Fruit fly (Drosophila melanogaster) whole organism, embryonic: ENCODE data around the gene CG10232.

Experiments
- Adf1 ChIP-seq: fragments of 200-800 bp; sonication (Bioruptor generic); IDR thresholded peaks from 2 replicates; pipeline ENCODE4 v1.3.6; 2022; ENCODE audit warnings: missing biosample characterization, missing genetic modification characterization
- Atf3 ChIP-seq: fragments of 200-800 bp; sonication (Bioruptor generic); optimal IDR thresholded peaks from 3 replicates; lab custom pipeline; 2016; ENCODE audit warnings: missing biosample characterization, missing genetic modification characterization
- Bteb2 ChIP-seq: fragments of 200-800 bp; sonication (Bioruptor generic); optimal IDR thresholded peaks from 2 replicates; lab custom pipeline; 2016; ENCODE audit warnings: missing biosample characterization, missing genetic modification characterization
- CG11504 ChIP-seq: fragments of 200-800 bp; sonication (Bioruptor generic); optimal IDR thresholded peaks from 3 replicates; lab custom pipeline; 2019; ENCODE audit warnings: missing biosample characterization, mild to moderate bottlenecking, missing genetic modification characterization, moderate library complexity
- CG12769 ChIP-seq: fragments of 200-800 bp; sonication (Bioruptor generic); optimal IDR thresholded peaks from 2 replicates; lab custom pipeline; 2019; ENCODE audit warnings: missing biosample characterization, mild to moderate bottlenecking, missing genetic modification characterization, moderate library complexity
- CG14441 ChIP-seq: fragments of 200-800 bp; sonication (Bioruptor generic); IDR thresholded peaks from 2 replicates; pipeline ENCODE4 v1.3.6; 2022; ENCODE audit warnings: missing biosample characterization, missing genetic modification characterization
- CG16863 ChIP-seq: fragments of 200-800 bp; sonication (Bioruptor generic); optimal IDR thresholded peaks from 3 replicates; lab custom pipeline; 2016; ENCODE audit warnings: missing biosample characterization, missing genetic modification characterization
- CG18619 ChIP-seq: fragments of 200-800 bp; sonication (Bioruptor generic); optimal IDR thresholded peaks from 3 replicates; lab custom pipeline; 2017; ENCODE audit warnings: missing biosample characterization, mild to moderate bottlenecking, missing genetic modification characterization
- CG2678 ChIP-seq: fragments of 200-800 bp; sonication (Bioruptor generic); optimal IDR thresholded peaks from 3 replicates; lab custom pipeline; 2019; ENCODE audit warnings: missing biosample characterization, mild to moderate bottlenecking, missing genetic modification characterization, moderate library complexity
- CG2889 ChIP-seq: fragments of 200-800 bp; sonication (Bioruptor generic); IDR thresholded peaks from 3 replicates; pipeline ENCODE4 v1.3.6; 2022; ENCODE audit warnings: missing biosample characterization, missing genetic modification characterization
- CG3065 ChIP-seq: fragments of 200-800 bp; sonication (Bioruptor generic); optimal IDR thresholded peaks from 2 replicates; lab custom pipeline; 2016; ENCODE audit warnings: missing biosample characterization, missing genetic modification characterization
- CG34376 ChIP-seq: fragments of 200-800 bp; sonication (Bioruptor generic); optimal IDR thresholded peaks from 2 replicates; lab custom pipeline; 2018; ENCODE audit warnings: missing biosample characterization, mild to moderate bottlenecking, missing genetic modification characterization
- CG4424 ChIP-seq: fragments of 200-800 bp; sonication (Bioruptor generic); optimal IDR thresholded peaks from 3 replicates; lab custom pipeline; 2016; ENCODE audit warnings: missing biosample characterization, missing genetic modification characterization
- CG5245 ChIP-seq: fragments of 200-800 bp; sonication (Bioruptor generic); optimal IDR thresholded peaks from 3 replicates; lab custom pipeline; 2016; ENCODE audit warnings: missing biosample characterization, missing genetic modification characterization
- CG7556 ChIP-seq: fragments of 200-800 bp; sonication (Bioruptor generic); optimal IDR thresholded peaks from 2 replicates; lab custom pipeline; 2017; ENCODE audit warnings: missing biosample characterization, mild to moderate bottlenecking, missing genetic modification characterization
- CG9797 ChIP-seq: fragments of 200-800 bp; sonication (Bioruptor generic); optimal IDR thresholded peaks from 3 replicates; lab custom pipeline; 2018; ENCODE audit warnings: missing biosample characterization, mild to moderate bottlenecking, missing genetic modification characterization
- CG9817 ChIP-seq: fragments of 200-800 bp; sonication (Bioruptor generic); optimal IDR thresholded peaks from 2 replicates; lab custom pipeline; 2018; ENCODE audit warnings: missing biosample characterization, mild to moderate bottlenecking, missing genetic modification characterization, moderate library complexity
- CrebB ChIP-seq: fragments of 200-800 bp; sonication (Bioruptor generic); optimal IDR thresholded peaks from 3 replicates; lab custom pipeline; 2018; ENCODE audit warnings: missing biosample characterization, mild to moderate bottlenecking, missing genetic modification characterization
- D19B ChIP-seq: fragments of 200-800 bp; sonication (Bioruptor generic); optimal IDR thresholded peaks from 2 replicates; lab custom pipeline; 2017; ENCODE audit warnings: missing biosample characterization, mild to moderate bottlenecking, missing genetic modification characterization
- Dek ChIP-seq: fragments of 200-800 bp; sonication (Bioruptor generic); optimal IDR thresholded peaks from 3 replicates; lab custom pipeline; 2019; ENCODE audit warnings: missing biosample characterization, mild to moderate bottlenecking, missing genetic modification characterization, moderate library complexity
- Dfd ChIP-seq, 2 experiments: fragments of >200 bp; optimal IDR thresholded peaks; 2 replicates each; lab custom pipeline; 2017; ENCODE audit warnings: missing biosample characterization in 2 of 2, missing genetic modification characterization in 2 of 2
- Dip3 ChIP-seq: fragments of 200-800 bp; sonication (Bioruptor generic); optimal IDR thresholded peaks from 3 replicates; lab custom pipeline; 2016; ENCODE audit warnings: missing biosample characterization, missing genetic modification characterization
- HLH3B ChIP-seq: fragments of 200-800 bp; sonication (Bioruptor generic); IDR thresholded peaks from 2 replicates; pipeline ENCODE4 v1.3.6; 2022; ENCODE audit warnings: missing biosample characterization, missing genetic modification characterization
- HLH4C ChIP-seq: fragments of 200-800 bp; sonication (Bioruptor generic); IDR thresholded peaks from 3 replicates; pipeline ENCODE4 v1.3.6; 2022; ENCODE audit warnings: missing biosample characterization, missing genetic modification characterization; ENCODE audit not compliant: partially characterized antibody
- HmgD ChIP-seq: fragments of 200-800 bp; sonication (Bioruptor generic); optimal IDR thresholded peaks from 3 replicates; lab custom pipeline; 2016; ENCODE audit warnings: missing biosample characterization, missing genetic modification characterization
- NC2α ChIP-seq: fragments of 200-800 bp; sonication (Bioruptor generic); optimal IDR thresholded peaks from 2 replicates; lab custom pipeline; 2016; ENCODE audit warnings: missing biosample characterization, missing genetic modification characterization
- Neu2 ChIP-seq: fragments of 200-800 bp; sonication (Bioruptor generic); optimal IDR thresholded peaks from 3 replicates; lab custom pipeline; 2016; ENCODE audit warnings: missing biosample characterization, missing genetic modification characterization, borderline replicate concordance
- Ptx1 ChIP-seq: fragments of 200-800 bp; sonication (Bioruptor generic); IDR thresholded peaks from 2 replicates; pipeline ENCODE4 v1.3.6; 2022; ENCODE audit warnings: missing biosample characterization, missing genetic modification characterization
- Sin3A ChIP-seq: fragments of >200 bp; optimal IDR thresholded peaks from 2 replicates; lab custom pipeline; 2018
- Xrp1 ChIP-seq: fragments of 200-800 bp; sonication (Bioruptor generic); IDR thresholded peaks from 2 replicates; pipeline ENCODE4 v1.3.6; 2022; ENCODE audit warnings: missing biosample characterization, missing genetic modification characterization
- YL-1 ChIP-seq: fragments of 200-800 bp; sonication (Bioruptor generic); optimal IDR thresholded peaks from 3 replicates; lab custom pipeline; 2017; ENCODE audit warnings: missing biosample characterization, mild to moderate bottlenecking, missing genetic modification characterization
- bbx ChIP-seq: fragments of 200-800 bp; sonication (Bioruptor generic); IDR thresholded peaks from 2 replicates; pipeline ENCODE4 v1.3.6; 2022; ENCODE audit warnings: missing biosample characterization, missing genetic modification characterization; ENCODE audit not compliant: partially characterized antibody
- cato ChIP-seq: fragments of 200-800 bp; sonication (Bioruptor generic); optimal IDR thresholded peaks from 2 replicates; lab custom pipeline; 2016; ENCODE audit warnings: missing biosample characterization, missing genetic modification characterization, borderline replicate concordance
- caup ChIP-seq: fragments of 200-800 bp; sonication (Bioruptor generic); optimal IDR thresholded peaks from 3 replicates; lab custom pipeline; 2017; ENCODE audit warnings: missing biosample characterization, mild to moderate bottlenecking, missing genetic modification characterization, moderate library complexity; ENCODE audit not compliant: severe bottlenecking
- chif ChIP-seq, 2 experiments: fragments of 200-800 bp; sonication (Bioruptor generic); optimal IDR thresholded peaks; 3 replicates each; lab custom pipeline; 2016; ENCODE audit warnings: missing biosample characterization in 2 of 2, missing genetic modification characterization in 2 of 2
- chm ChIP-seq: fragments of 200-800 bp; sonication (Bioruptor generic); IDR thresholded peaks from 2 replicates; pipeline ENCODE4 v1.3.6; 2022; ENCODE audit warnings: missing biosample characterization, missing genetic modification characterization
- crp ChIP-seq, 2 experiments: fragments of 200-800 bp; sonication (Bioruptor generic); optimal IDR thresholded peaks; 2 replicates in 1 of 2; 3 replicates in 1 of 2; lab custom pipeline; 2017; ENCODE audit warnings: missing biosample characterization in 2 of 2, missing genetic modification characterization in 2 of 2, mild to moderate bottlenecking in 1 of 2, moderate library complexity in 1 of 2
- gcm2 ChIP-seq: fragments of 200-800 bp; sonication (Bioruptor generic); optimal IDR thresholded peaks from 2 replicates; lab custom pipeline; 2016; ENCODE audit warnings: missing biosample characterization, missing genetic modification characterization
- gro ChIP-seq: fragments of 200-800 bp; sonication (Bioruptor generic); optimal IDR thresholded peaks from 2 replicates; lab custom pipeline; 2016; ENCODE audit warnings: missing biosample characterization, missing genetic modification characterization
- hb ChIP-seq: fragments of 200-800 bp; sonication (Bioruptor generic); IDR thresholded peaks from 3 replicates; pipeline ENCODE4 v1.3.6; 2022; ENCODE audit warnings: missing biosample characterization, missing genetic modification characterization; ENCODE audit not compliant: partially characterized antibody
- hbn ChIP-seq: fragments of 200-800 bp; sonication (Bioruptor generic); IDR thresholded peaks from 2 replicates; pipeline ENCODE4 v1.3.6; 2022; ENCODE audit warnings: missing biosample characterization, missing genetic modification characterization; ENCODE audit not compliant: partially characterized antibody
- hth ChIP-seq: fragments of >200 bp; optimal IDR thresholded peaks from 2 replicates; lab custom pipeline; 2017; ENCODE audit warnings: inconsistent platforms
- insv ChIP-seq, 2 experiments: fragments of 200-800 bp; sonication (Bioruptor generic); optimal IDR thresholded peaks; 3 replicates each; lab custom pipeline; 2016 to 2018; ENCODE audit warnings: missing biosample characterization in 2 of 2, missing genetic modification characterization in 2 of 2
- kay ChIP-seq: fragments of 200-800 bp; sonication (Bioruptor generic); optimal IDR thresholded peaks from 2 replicates; lab custom pipeline; 2016; ENCODE audit warnings: missing biosample characterization, missing genetic modification characterization
- maf-S ChIP-seq: fragments of 200-800 bp; sonication (Bioruptor generic); optimal IDR thresholded peaks from 2 replicates; lab custom pipeline; 2016; ENCODE audit warnings: missing biosample characterization, missing genetic modification characterization
- nerfin-2 ChIP-seq: fragments of 200-800 bp; sonication (Bioruptor generic); IDR thresholded peaks from 2 replicates; pipeline ENCODE4 v1.3.6; 2022; ENCODE audit warnings: missing biosample characterization, missing genetic modification characterization; ENCODE audit not compliant: partially characterized antibody
- pzg ChIP-seq: fragments of 200-800 bp; sonication (Bioruptor generic); optimal IDR thresholded peaks from 3 replicates; lab custom pipeline; 2018; ENCODE audit warnings: missing biosample characterization, mild to moderate bottlenecking, missing genetic modification characterization, moderate library complexity
- ssp ChIP-seq: fragments of 200-800 bp; sonication (Bioruptor generic); IDR thresholded peaks from 2 replicates; pipeline ENCODE4 v1.3.6; 2022; ENCODE audit warnings: missing biosample characterization, missing genetic modification characterization
- trem ChIP-seq: fragments of 200-800 bp; optimal IDR thresholded peaks from 3 replicates; lab custom pipeline; 2019; ENCODE audit warnings: missing biosample characterization, mild to moderate bottlenecking, missing genetic modification characterization, moderate library complexity
- vvl ChIP-seq: fragments of 200-800 bp; sonication (Bioruptor generic); IDR thresholded peaks from 2 replicates; pipeline ENCODE4 v1.3.6; 2022; ENCODE audit warnings: missing biosample characterization, missing genetic modification characterization
- zen2 ChIP-seq: fragments of 200-800 bp; sonication (Bioruptor generic); IDR thresholded peaks from 3 replicates; pipeline ENCODE4 v1.3.6; 2022; ENCODE audit warnings: missing biosample characterization, missing genetic modification characterization; ENCODE audit not compliant: partially characterized antibody

Gene CG10232

dm6 chr3R:23752728-23753127 lies 31.3 kb upstream of the CG10232 start, which contains the start of the genes RanBP3 and Rpt5 (continued):
- TF ChIP-seq zen2 (peak; percentile 76), CG12769 (tag; lab: Kevin White, UChicago) (no peak), vvl (GFP tag; lab: Robert Waterston, UW) (peak; percentile 70), HLH3B (GFP tag; lab: Robert Waterston, UW) (no peak), gcm2 (GFP tag; lab: Kevin White, UChicago) (peak; percentile 10), bbx (GFP tag; lab: Robert Waterston, UW) (peak; percentile 92), CrebB (peak; percentile 49), hb (GFP tag; lab: Robert Waterston, UW) (peak; percentile 78), CG14441 (GFP tag; lab: Robert Waterston, UW) (peak; percentile 44; the same call in 1 of the 2 replicates), NC2α (GFP tag; lab: Kevin White, UChicago) (peak; percentile 31), CG7556 (GFP tag; lab: Kevin White, UChicago) (peak; percentile 17), HLH4C (GFP tag; lab: Robert Waterston, UW) (peak; percentile 81), gro (GFP tag; lab: Kevin White, UChicago) (peak; percentile 70), YL-1 (GFP tag; lab: Kevin White, UChicago) (peak; percentile 91), Ptx1 (GFP tag; lab: Robert Waterston, UW) (0 out of 2 replicates have a peak, but pooled peaks have one; percentile 9), CG5245 (GFP tag; lab: Kevin White, UChicago) (peak; percentile 7), CG11504 (tag; lab: Kevin White, UChicago) (no peak), crp (GFP tag; optimal IDR thresholded peaks at IDR 0.05; lab: Kevin White, UChicago) (peak in 1 of 2 experiments; percentile 28), Neu2 (GFP tag; lab: Kevin White, UChicago) (peak; percentile 33), CG18619 (GFP tag; lab: Kevin White, UChicago) (peak; percentile 24), caup (GFP tag; lab: Kevin White, UChicago) (peak; percentile 75), Dfd (GFP tag; optimal IDR thresholded peaks at IDR 0.05; lab: Kevin White, UChicago) (no peak), chif (GFP tag; optimal IDR thresholded peaks at IDR 0.05; lab: Kevin White, UChicago) (no peak), insv (GFP tag; optimal IDR thresholded peaks at IDR 0.05; lab: Kevin White, UChicago) (peak in 1 of 2 experiments; percentile 15), Sin3A (lab: Kevin White, UChicago) (peak; percentile 69), hbn (GFP tag; lab: Robert Waterston, UW) (peak; percentile 80), Dek (tag; lab: Kevin White, UChicago) (no peak), pzg (GFP tag; lab: Kevin White, UChicago) (peak; percentile 89), Adf1 (GFP tag; lab: Robert Waterston, UW) (peak; percentile 47), nerfin-2 (GFP tag; lab: Robert Waterston, UW) (peak; percentile 75), CG9817 (peak; percentile 38), CG34376 (peak; percentile 59), Atf3 (GFP tag; lab: Kevin White, UChicago) (no peak), CG9797 (GFP tag; lab: Kevin White, UChicago) (peak; percentile 40), cato (GFP tag; lab: Kevin White, UChicago) (no peak), Dip3 (GFP tag; lab: Kevin White, UChicago) (peak; percentile 69), CG2889 (no peak), CG4424 (GFP tag; lab: Kevin White, UChicago) (peak; percentile 31), CG16863 (GFP tag; lab: Kevin White, UChicago) (no peak), ssp (GFP tag; lab: Robert Waterston, UW) (peak; percentile 27; the same call in 1 of the 2 replicates), kay (GFP tag; lab: Kevin White, UChicago) (peak; percentile 42), CG2678 (tag; lab: Kevin White, UChicago) (no peak), Bteb2 (GFP tag; lab: Kevin White, UChicago) (peak; percentile 60), hth (no peak), CG3065 (GFP tag; lab: Kevin White, UChicago) (no peak), trem (tag; lab: Kevin White, UChicago) (peak; percentile 34), chm (peak; percentile 30; the same call in 1 of the 2 replicates), Xrp1 (GFP tag; lab: Robert Waterston, UW) (no peak), HmgD (GFP tag; lab: Kevin White, UChicago) (peak; percentile 55), maf-S (GFP tag; lab: Kevin White, UChicago) (peak; percentile 63), D19B (GFP tag; lab: Kevin White, UChicago) (peak; percentile 8)
